Worm (Caenorhabditis elegans) whole organism, L1 larva: ENCODE results near the gene F35H8.1.

ENCODE experiments used
- C16A3.4 ChIP-seq: fragments of 150-350 bp; optimal IDR thresholded peaks from 2 replicates; lab custom pipeline; 2014; ENCODE audit warnings: missing biosample characterization, missing genetic modification characterization
- C34B4.2 ChIP-seq: sonication (generic microtip); optimal IDR thresholded peaks from 2 replicates; lab custom pipeline; 2017; ENCODE audit warnings: mild to moderate bottlenecking, missing genetic modification characterization, missing compliant biosample characterization
- aly-2 ChIP-seq: fragments of 150-350 bp; optimal IDR thresholded peaks from 2 replicates; lab custom pipeline; 2014; ENCODE audit warnings: missing biosample characterization, missing genetic modification characterization
- ama-1 ChIP-seq: fragments of 150-350 bp; optimal IDR thresholded peaks from 2 replicates; lab custom pipeline; 2014
- blmp-1 ChIP-seq: fragments of 150-350 bp; optimal IDR thresholded peaks from 2 replicates; lab custom pipeline; 2014; ENCODE audit warnings: missing biosample characterization, missing genetic modification characterization
- ceh-88 ChIP-seq: fragments of 200-800 bp; sonication (Bioruptor generic); IDR thresholded peaks from 2 replicates; pipeline ENCODE4 v1.3.6; 2022; ENCODE audit warnings: missing genetic modification characterization, missing compliant biosample characterization
- ces-1 ChIP-seq: fragments of 150-350 bp; optimal IDR thresholded peaks from 2 replicates; lab custom pipeline; 2014; ENCODE audit warnings: missing biosample characterization, missing genetic modification reagents, missing genetic modification characterization
- dpl-1 ChIP-seq, 3 experiments: fragments of 150-350 bp in 2 of 3; sonication (generic microtip) in 1 of 3; optimal IDR thresholded peaks; 2 replicates each; lab custom pipeline; 2014 to 2017; ENCODE audit warnings: missing biosample characterization in 3 of 3, missing genetic modification characterization in 3 of 3, missing genetic modification reagents in 3 of 3
- dsc-1 ChIP-seq: sonication (generic microtip); optimal IDR thresholded peaks from 2 replicates; lab custom pipeline; 2016; ENCODE audit warnings: mild to moderate bottlenecking, missing genetic modification characterization, missing compliant biosample characterization
- efl-1 ChIP-seq, 4 experiments: fragments of 150-350 bp; optimal IDR thresholded peaks in 3 of 4; peaks in 1 of 4; 1 replicate in 1 of 4; 2 replicates in 3 of 4; lab custom pipeline; 2014; ENCODE audit warnings: missing biosample characterization in 2 of 4, missing genetic modification characterization in 2 of 4, missing genetic modification reagents in 2 of 4
- efl-3 ChIP-seq: fragments of 200-800 bp; sonication (Bioruptor generic); optimal IDR thresholded peaks from 2 replicates; lab custom pipeline; 2018; ENCODE audit warnings: mild to moderate bottlenecking, missing genetic modification characterization, missing compliant biosample characterization
- egl-13 ChIP-seq: sonication (generic microtip); optimal IDR thresholded peaks from 2 replicates; lab custom pipeline; 2016; ENCODE audit warnings: missing genotype, missing genetic modification reagents, missing genetic modification characterization, missing compliant biosample characterization
- elt-2 ChIP-seq: sonication (generic microtip); optimal IDR thresholded peaks from 2 replicates; lab custom pipeline; 2016; ENCODE audit warnings: missing genetic modification characterization, mild to moderate bottlenecking, inconsistent platforms, missing compliant biosample characterization, missing genetic modification reagents
- elt-3 ChIP-seq, 6 experiments: fragments of 150-350 bp in 1 of 6; sonication (generic microtip); optimal IDR thresholded peaks; 2 replicates each; lab custom pipeline; 2017 to 2018; ENCODE audit warnings: missing biosample characterization in 6 of 6, missing genetic modification characterization in 6 of 6, inconsistent platforms in 1 of 6
- ets-5 ChIP-seq: fragments of 200-800 bp; sonication (Bioruptor generic); IDR thresholded peaks from 2 replicates; pipeline ENCODE4 v1.3.6; 2022; ENCODE audit warnings: missing genetic modification characterization, missing compliant biosample characterization
- fos-1 ChIP-seq: fragments of 150-350 bp; optimal IDR thresholded peaks from 2 replicates; lab custom pipeline; 2014; ENCODE audit warnings: missing biosample characterization, missing genetic modification characterization
- grh-1 ChIP-seq: fragments of 200-800 bp; sonication (Bioruptor generic); IDR thresholded peaks from 2 replicates; pipeline ENCODE4 v1.3.6; 2022; ENCODE audit warnings: missing genetic modification reagents, missing genetic modification characterization, missing compliant biosample characterization
- hlh-17 ChIP-seq: fragments of 200-800 bp; sonication (Bioruptor generic); optimal IDR thresholded peaks from 2 replicates; lab custom pipeline; 2018; ENCODE audit warnings: missing genetic modification characterization, mild to moderate bottlenecking, missing compliant biosample characterization, moderate library complexity, borderline replicate concordance
- lin-14 ChIP-seq: fragments of 200-800 bp; sonication (Bioruptor generic); optimal IDR thresholded peaks from 2 replicates; lab custom pipeline; 2018; ENCODE audit warnings: mild to moderate bottlenecking, missing genetic modification characterization, moderate library complexity, missing compliant biosample characterization
- lin-35 ChIP-seq, 2 experiments: fragments of 150-350 bp; optimal IDR thresholded peaks; 2 replicates each; lab custom pipeline; 2014; ENCODE audit warnings: missing biosample characterization in 2 of 2, missing genetic modification characterization in 2 of 2, missing genetic modification reagents in 2 of 2
- lsy-2 ChIP-seq, 2 experiments: fragments of 150-350 bp; optimal IDR thresholded peaks; 2 replicates each; lab custom pipeline; 2014; ENCODE audit warnings: missing biosample characterization in 2 of 2, missing genetic modification characterization in 2 of 2
- mab-9 ChIP-seq: fragments of 200-800 bp; sonication (Bioruptor generic); IDR thresholded peaks from 2 replicates; pipeline ENCODE4 v1.3.6; 2022; ENCODE audit warnings: missing genetic modification reagents, missing genetic modification characterization, missing compliant biosample characterization
- mdl-1 ChIP-seq, 2 experiments: fragments of 150-350 bp; optimal IDR thresholded peaks; 2 replicates each; lab custom pipeline; 2014 to 2017; ENCODE audit warnings: missing biosample characterization in 2 of 2, missing genetic modification characterization in 2 of 2, inconsistent platforms in 1 of 2
- mef-2 ChIP-seq: fragments of 150-350 bp; optimal IDR thresholded peaks from 2 replicates; lab custom pipeline; 2014; ENCODE audit warnings: missing biosample characterization, missing genetic modification characterization
- mep-1 ChIP-seq: fragments of 150-350 bp; optimal IDR thresholded peaks from 2 replicates; lab custom pipeline; 2014; ENCODE audit warnings: missing biosample characterization, missing genetic modification characterization
- nhr-12 ChIP-seq: sonication (generic microtip); optimal IDR thresholded peaks from 2 replicates; lab custom pipeline; 2017; ENCODE audit warnings: missing biosample characterization, missing genetic modification characterization
- nhr-20 ChIP-seq: sonication (generic microtip); optimal IDR thresholded peaks from 2 replicates; lab custom pipeline; 2016; ENCODE audit warnings: mild to moderate bottlenecking, missing genetic modification characterization, missing compliant biosample characterization
- nhr-28 ChIP-seq: fragments of 150-350 bp; optimal IDR thresholded peaks from 2 replicates; lab custom pipeline; 2014; ENCODE audit warnings: missing biosample characterization, missing genetic modification characterization
- nhr-47 ChIP-seq: sonication (generic microtip); optimal IDR thresholded peaks from 2 replicates; lab custom pipeline; 2016; ENCODE audit warnings: mild to moderate bottlenecking, missing genetic modification characterization, moderate library complexity, missing compliant biosample characterization
- nhr-71 ChIP-seq: sonication (generic microtip); optimal IDR thresholded peaks from 2 replicates; lab custom pipeline; 2016; ENCODE audit warnings: mild to moderate bottlenecking, missing genetic modification characterization, moderate library complexity, missing compliant biosample characterization
- nhr-76 ChIP-seq: sonication (generic microtip); optimal IDR thresholded peaks from 2 replicates; lab custom pipeline; 2017; ENCODE audit warnings: missing biosample characterization, missing genetic modification characterization
- pag-3 ChIP-seq: sonication (generic microtip); optimal IDR thresholded peaks from 2 replicates; lab custom pipeline; 2017; ENCODE audit warnings: missing genetic modification characterization, mild to moderate bottlenecking, missing compliant biosample characterization, antibody characterized with exemption, borderline replicate concordance; ENCODE audit not compliant: insufficient read depth
- pqm-1 ChIP-seq: sonication (generic microtip); optimal IDR thresholded peaks from 3 replicates; lab custom pipeline; 2017; ENCODE audit warnings: missing biosample characterization, missing genetic modification characterization
- rnt-1 ChIP-seq: sonication (generic microtip); optimal IDR thresholded peaks from 2 replicates; lab custom pipeline; 2016; ENCODE audit warnings: mild to moderate bottlenecking, missing genetic modification characterization, moderate library complexity, missing compliant biosample characterization
- sptf-1 ChIP-seq: fragments of 150-350 bp; optimal IDR thresholded peaks from 2 replicates; lab custom pipeline; 2014; ENCODE audit warnings: missing biosample characterization, missing genetic modification characterization
- sup-37 ChIP-seq: fragments of 200-800 bp; sonication (Bioruptor generic); optimal IDR thresholded peaks from 2 replicates; lab custom pipeline; 2018; ENCODE audit warnings: mild to moderate bottlenecking, missing genetic modification characterization, missing compliant biosample characterization
- swsn-7 ChIP-seq: sonication (generic microtip); optimal IDR thresholded peaks from 2 replicates; lab custom pipeline; 2016; ENCODE audit warnings: missing genetic modification characterization, missing compliant biosample characterization
- tlp-1 ChIP-seq: fragments of 150-350 bp; optimal IDR thresholded peaks from 2 replicates; lab custom pipeline; 2014; ENCODE audit warnings: missing biosample characterization, missing genetic modification characterization
- unc-62 ChIP-seq: fragments of 150-350 bp; optimal IDR thresholded peaks from 2 replicates; lab custom pipeline; 2014; ENCODE audit warnings: missing biosample characterization, missing genetic modification reagents, missing genetic modification characterization
- unc-86 ChIP-seq: sonication (generic microtip); optimal IDR thresholded peaks from 2 replicates; lab custom pipeline; 2016; ENCODE audit warnings: missing genetic modification characterization, missing compliant biosample characterization
- unc-98 ChIP-seq: fragments of 200-800 bp; sonication (Bioruptor generic); IDR thresholded peaks from 2 replicates; pipeline ENCODE4 v1.3.6; 2022; ENCODE audit warnings: missing genetic modification characterization, missing compliant biosample characterization
- vab-15 ChIP-seq: sonication (generic microtip); optimal IDR thresholded peaks from 2 replicates; lab custom pipeline; 2017; ENCODE audit warnings: missing genotype, mild to moderate bottlenecking, missing genetic modification characterization, missing compliant biosample characterization
- zip-4 ChIP-seq: fragments of 200-800 bp; sonication (Bioruptor generic); optimal IDR thresholded peaks from 2 replicates; lab custom pipeline; 2018; ENCODE audit warnings: mild to moderate bottlenecking, missing genetic modification characterization, moderate library complexity, missing compliant biosample characterization
- ztf-11 ChIP-seq, 2 experiments: sonication (generic microtip); optimal IDR thresholded peaks; 2 replicates each; lab custom pipeline; 2016 to 2017; ENCODE audit warnings: missing genetic modification characterization in 2 of 2, missing biosample characterization in 1 of 2, missing compliant biosample characterization in 1 of 2

F35H8.1 gene

ce11 chrII:9596401-9596800, 43.3 kb upstream of the F35H8.1 start, which contains the start of gene E02H1.6:
E02H1.6 (plus strand) TSS chrII:9596701.
- TF ChIP-seq mep-1 = no peak

DNA sequence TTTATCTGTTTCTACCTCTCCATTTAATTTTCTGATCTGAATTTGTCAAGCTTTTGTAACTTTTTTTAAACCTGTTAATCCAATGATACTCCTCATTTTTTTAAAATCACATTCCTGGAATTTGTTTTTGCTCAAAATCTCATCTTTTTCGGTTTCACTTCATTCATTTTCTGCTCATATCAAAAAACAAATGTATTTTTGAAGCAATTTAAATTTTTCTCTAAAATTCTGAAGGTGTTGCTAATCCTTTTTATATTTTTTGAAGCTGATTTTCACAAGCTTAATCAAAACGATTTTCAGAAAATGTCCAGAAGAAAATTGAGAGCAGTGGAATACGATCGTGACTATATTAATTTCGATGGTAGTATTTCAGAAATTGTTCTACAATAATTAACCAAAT, 41.8 kb upstream of the F35H8.1 start, which contains the start of gene E02H1.5:
Gene E02H1.5 (plus strand): TSS at position 301 of the 400 bp plus-strand sequence.
- no peak for TF ChIP-seq efl-1 (optimal IDR thresholded peaks at IDR 0.05; lab: Kevin White, UChicago)
- no peak for TF ChIP-seq efl-1 (GFP tag; optimal IDR thresholded peaks at IDR 0.05 in 1 of 2; lab: Kevin White, UChicago)
- TF ChIP-seq rnt-1 (tag; lab: Kevin White, UChicago) = no peak
- TF ChIP-seq nhr-28 (tag; lab: Kevin White, UChicago) = no peak
- TF ChIP-seq tlp-1 (tag; lab: Kevin White, UChicago) = no peak
- TF ChIP-seq sptf-1 (tag; lab: Kevin White, UChicago) = no peak
- TF ChIP-seq blmp-1 (tag; lab: Kevin White, UChicago) = no peak
- no peak for TF ChIP-seq unc-98 (GFP tag; lab: Robert Waterston, UW)
- no peak for TF ChIP-seq mab-9
- TF ChIP-seq nhr-47 (tag; lab: Kevin White, UChicago) = no peak
- TF ChIP-seq unc-86 (tag; lab: Kevin White, UChicago) = no peak
- TF ChIP-seq dpl-1 (GFP tag; optimal IDR thresholded peaks at IDR 0.05; lab: Kevin White, UChicago) = no peak
- no peak for TF ChIP-seq elt-2
- TF ChIP-seq ceh-88 (GFP tag; lab: Robert Waterston, UW) = no peak

ce11 chrII:9592737-9593136, 39.7 kb upstream of the F35H8.1 start, which contains the start of gene parp-2:
parp-2 (plus strand) TSS chrII:9593037.
- TF ChIP-seq mdl-1 (tag; optimal IDR thresholded peaks at IDR 0.05; lab: Kevin White, UChicago) (no peak), dsc-1 (tag; lab: Kevin White, UChicago) (no peak), C34B4.2 (tag; lab: Kevin White, UChicago) (no peak), dpl-1 (GFP tag; optimal IDR thresholded peaks at IDR 0.05; lab: Kevin White, UChicago) (no peak), hlh-17 (GFP tag; lab: Kevin White, UChicago) (no peak)

- peak; percentile 60 for TF ChIP-seq sup-37 (GFP tag; lab: Kevin White, UChicago)
- TF ChIP-seq efl-3 = peak; percentile 70
- peak; percentile 65 for TF ChIP-seq vab-15
- TF ChIP-seq fos-1 (tag; lab: Kevin White, UChicago) = peak; percentile 61
- peak; percentile 86 for TF ChIP-seq lin-14 (GFP tag; lab: Kevin White, UChicago)
- no peak for TF ChIP-seq unc-62
- TF ChIP-seq ces-1 = no peak
- no peak for TF ChIP-seq mef-2 (tag; lab: Kevin White, UChicago)
- peak; percentile 73 to 76 for TF ChIP-seq lin-35 (GFP tag; optimal IDR thresholded peaks at IDR 0.05; lab: Kevin White, UChicago)
- TF ChIP-seq ets-5 (GFP tag; lab: Robert Waterston, UW) = no peak
- TF ChIP-seq hlh-17 (GFP tag; lab: Kevin White, UChicago) = no peak
- TF ChIP-seq ztf-11 (tag; optimal IDR thresholded peaks at IDR 0.05; lab: Kevin White, UChicago) = peak in 1 of 2 experiments; percentile 97
- peak; percentile 99 for TF ChIP-seq rnt-1 (tag; lab: Kevin White, UChicago)
- peak; percentile 84 to 88 for TF ChIP-seq lsy-2 (tag; optimal IDR thresholded peaks at IDR 0.05; lab: Kevin White, UChicago)
- TF ChIP-seq nhr-12 (tag; lab: Kevin White, UChicago) = no peak
- peak; percentile 50 for TF ChIP-seq blmp-1 (tag; lab: Kevin White, UChicago)
- peak; percentile 57 for TF ChIP-seq aly-2 (tag; lab: Kevin White, UChicago)
- TF ChIP-seq tlp-1 (tag; lab: Kevin White, UChicago) = no peak
- TF ChIP-seq efl-1 (optimal IDR thresholded peaks at IDR 0.05; lab: Kevin White, UChicago) = peak; percentile 75 to 81
- TF ChIP-seq efl-1 (GFP tag; optimal IDR thresholded peaks at IDR 0.05 in 1 of 2; lab: Kevin White, UChicago) = peak; percentile 75 to 97
- peak; percentile 93 for TF ChIP-seq nhr-71 (tag; lab: Kevin White, UChicago)
- TF ChIP-seq pqm-1 = no peak
- peak; percentile 91 for TF ChIP-seq swsn-7 (tag; lab: Kevin White, UChicago)
- no peak for TF ChIP-seq pag-3 (tag; lab: Kevin White, UChicago)
- peak; percentile 23 for TF ChIP-seq C16A3.4 (tag; lab: Kevin White, UChicago)
- peak; percentile 94 for TF ChIP-seq nhr-20 (tag; lab: Kevin White, UChicago)
- no peak for TF ChIP-seq nhr-76 (tag; lab: Kevin White, UChicago)
- peak; percentile 76 for TF ChIP-seq grh-1
- TF ChIP-seq elt-3 (tag; optimal IDR thresholded peaks at IDR 0.05; lab: Kevin White, UChicago) = peak in 2 of 6 experiments; percentile 47 to 62
- TF ChIP-seq nhr-28 (tag; lab: Kevin White, UChicago) = no peak
- peak; percentile 97 for TF ChIP-seq egl-13 (tag; lab: Kevin White, UChicago)
- TF ChIP-seq zip-4 (GFP tag; lab: Kevin White, UChicago) = peak; percentile 62
- TF ChIP-seq C34B4.2 (tag; lab: Kevin White, UChicago) = peak; percentile 37
- no peak for TF ChIP-seq ama-1 (lab: Kevin White, UChicago)
Measured at ce11 chrII:9591071-9591470, 38.0 kb upstream of the F35H8.1 start, which contains the start of the genes E02H1.1 and tag-124. E02H1.1 (minus strand) TSS chrII:9591164. tag-124 (plus strand) TSS chrII:9591292.
